Worm (Caenorhabditis elegans) whole organism, early embryonic: ENCODE measurements around the gene F36G3.1.

Experiments used
- B0310.2 ChIP-seq: sonication (generic microtip); optimal IDR thresholded peaks from 2 replicates; lab custom pipeline; 2016; ENCODE audit warnings: mild to moderate bottlenecking, missing genetic modification characterization, missing compliant biosample characterization
- ama-1 ChIP-seq: fragments of 150-350 bp; optimal IDR thresholded peaks from 2 replicates; lab custom pipeline; 2014
- ceh-13 ChIP-seq: fragments of 200-800 bp; sonication (Bioruptor generic); optimal IDR thresholded peaks from 2 replicates; lab custom pipeline; 2018; ENCODE audit warnings: mild to moderate bottlenecking, missing genetic modification characterization, missing compliant biosample characterization
- ets-7 ChIP-seq: sonication (generic microtip); optimal IDR thresholded peaks from 2 replicates; lab custom pipeline; 2016; ENCODE audit warnings: missing genotype, missing genetic modification characterization, missing compliant biosample characterization
- hnd-1 ChIP-seq: sonication (generic microtip); optimal IDR thresholded peaks from 2 replicates; lab custom pipeline; 2016; ENCODE audit warnings: missing genetic modification characterization, missing compliant biosample characterization
- tbx-11 ChIP-seq: fragments of 200-800 bp; sonication (Bioruptor generic); IDR thresholded peaks from 2 replicates; pipeline ENCODE4 v1.3.6; 2022; ENCODE audit warnings: missing genetic modification characterization, missing compliant biosample characterization

ce11 chrX:9763903-9764302 is 25.1 kb downstream of the F36G3.1 start:
- TF ChIP-seq hnd-1 (tag; lab: Kevin White, UChicago): no peak
- no peak for TF ChIP-seq ceh-13
- TF ChIP-seq ama-1: no peak
- TF ChIP-seq ets-7 (tag; lab: Kevin White, UChicago): no peak
- no peak for TF ChIP-seq B0310.2 (tag; lab: Kevin White, UChicago)
- TF ChIP-seq tbx-11 (GFP tag; lab: Robert Waterston, UW): no peak
